Fruit fly (Drosophila melanogaster) whole organism, embryonic: ENCODE measurements around the gene qjt.

Source experiments
- Asciz ChIP-seq: fragments of 200-800 bp; sonication (Bioruptor generic); optimal IDR thresholded peaks from 2 replicates; lab custom pipeline; 2017; ENCODE audit warnings: missing biosample characterization, mild to moderate bottlenecking, missing genetic modification characterization, missing genetic modification reagents
- BEAF-32 ChIP-seq: fragments of 200-800 bp; sonication (Bioruptor generic); optimal IDR thresholded peaks from 3 replicates; lab custom pipeline; 2017; ENCODE audit warnings: missing biosample characterization, missing genetic modification characterization, mild to moderate bottlenecking, moderate library complexity, missing genetic modification reagents
- CG10274 ChIP-seq: fragments of 200-800 bp; sonication (Bioruptor generic); optimal IDR thresholded peaks from 3 replicates; lab custom pipeline; 2017; ENCODE audit warnings: missing biosample characterization, mild to moderate bottlenecking, missing genetic modification characterization
- CG11093 ChIP-seq: fragments of 200-800 bp; sonication (Bioruptor generic); IDR thresholded peaks from 3 replicates; pipeline ENCODE4 v1.3.6; 2022; ENCODE audit warnings: missing biosample characterization, missing genetic modification characterization
- CG11456 ChIP-seq: fragments of 200-800 bp; sonication (Bioruptor generic); IDR thresholded peaks from 3 replicates; pipeline ENCODE4 v1.3.6; 2022; ENCODE audit warnings: missing biosample characterization, missing genetic modification characterization
- CG11560 ChIP-seq: fragments of 200-800 bp; sonication (Bioruptor generic); IDR thresholded peaks from 3 replicates; pipeline ENCODE4 v1.3.6; 2022; ENCODE audit warnings: missing biosample characterization, missing genetic modification characterization
- CG12071 ChIP-seq: fragments of 200-800 bp; sonication (Bioruptor generic); optimal IDR thresholded peaks from 3 replicates; lab custom pipeline; 2018; ENCODE audit warnings: missing biosample characterization, mild to moderate bottlenecking, missing genetic modification characterization
- CG12219 ChIP-seq: fragments of 200-800 bp; sonication (Bioruptor generic); optimal IDR thresholded peaks from 3 replicates; lab custom pipeline; 2018; ENCODE audit warnings: missing biosample characterization, mild to moderate bottlenecking, missing genetic modification characterization
- CG14441 ChIP-seq: fragments of 200-800 bp; sonication (Bioruptor generic); IDR thresholded peaks from 2 replicates; pipeline ENCODE4 v1.3.6; 2022; ENCODE audit warnings: missing biosample characterization, missing genetic modification characterization
- CG14965 ChIP-seq: fragments of 200-800 bp; sonication (Bioruptor generic); optimal IDR thresholded peaks from 2 replicates; lab custom pipeline; 2016; ENCODE audit warnings: missing biosample characterization, missing genetic modification characterization, borderline replicate concordance
- CG2120 ChIP-seq: fragments of 200-800 bp; sonication (Bioruptor generic); optimal IDR thresholded peaks from 3 replicates; lab custom pipeline; 2016; ENCODE audit warnings: missing biosample characterization, missing genetic modification characterization
- CG2678 ChIP-seq: fragments of 200-800 bp; sonication (Bioruptor generic); optimal IDR thresholded peaks from 3 replicates; lab custom pipeline; 2019; ENCODE audit warnings: missing biosample characterization, mild to moderate bottlenecking, missing genetic modification characterization, moderate library complexity
- CG31388 ChIP-seq: fragments of 200-800 bp; sonication (Bioruptor generic); optimal IDR thresholded peaks from 2 replicates; lab custom pipeline; 2016; ENCODE audit warnings: missing biosample characterization, missing genetic modification characterization
- CG32772 ChIP-seq: fragments of 200-800 bp; sonication (Bioruptor generic); IDR thresholded peaks from 2 replicates; pipeline ENCODE4 v1.3.6; 2022; ENCODE audit warnings: missing biosample characterization, missing genetic modification characterization
- CG3838 ChIP-seq: fragments of 200-800 bp; sonication (Bioruptor generic); optimal IDR thresholded peaks from 3 replicates; lab custom pipeline; 2016; ENCODE audit warnings: missing biosample characterization, missing genetic modification characterization
- CG3847 ChIP-seq: fragments of 200-800 bp; sonication (Bioruptor generic); IDR thresholded peaks from 2 replicates; pipeline ENCODE4 v1.3.6; 2022; ENCODE audit warnings: missing biosample characterization, missing genetic modification characterization
- CG9932 ChIP-seq: fragments of 200-800 bp; sonication (Bioruptor generic); IDR thresholded peaks from 2 replicates; pipeline ENCODE4 v1.3.6; 2022; ENCODE audit warnings: missing biosample characterization, missing genetic modification characterization
- Chrac-16 ChIP-seq: fragments of 200-800 bp; sonication (Bioruptor generic); optimal IDR thresholded peaks from 3 replicates; lab custom pipeline; 2016; ENCODE audit warnings: missing biosample characterization, missing genetic modification characterization
- CoRest ChIP-seq: fragments of 200-800 bp; sonication (Bioruptor generic); optimal IDR thresholded peaks from 3 replicates; lab custom pipeline; 2018; ENCODE audit warnings: missing biosample characterization, mild to moderate bottlenecking, missing genetic modification characterization, moderate library complexity
- D ChIP-seq, 2 experiments: fragments of 200-800 bp in 1 of 2; fragments of >200 bp in 1 of 2; sonication (Bioruptor generic) in 1 of 2; optimal IDR thresholded peaks; 2 replicates in 1 of 2; 3 replicates in 1 of 2; lab custom pipeline; 2017; ENCODE audit warnings: mild to moderate bottlenecking in 1 of 2, missing biosample characterization in 1 of 2, missing genetic modification characterization in 1 of 2, missing genetic modification reagents in 1 of 2
- D19A ChIP-seq: fragments of 200-800 bp; optimal IDR thresholded peaks from 3 replicates; lab custom pipeline; 2019; ENCODE audit warnings: missing biosample characterization, mild to moderate bottlenecking, missing genetic modification characterization, moderate library complexity
- Dad ChIP-seq: fragments of 200-800 bp; sonication (Bioruptor generic); optimal IDR thresholded peaks from 3 replicates; lab custom pipeline; 2016; ENCODE audit warnings: missing biosample characterization, missing genetic modification characterization
- Doc3 ChIP-seq: fragments of 200-800 bp; sonication (Bioruptor generic); IDR thresholded peaks from 3 replicates; pipeline ENCODE4 v1.3.6; 2022; ENCODE audit warnings: missing biosample characterization, missing genetic modification characterization; ENCODE audit not compliant: partially characterized antibody
- HLH4C ChIP-seq: fragments of 200-800 bp; sonication (Bioruptor generic); IDR thresholded peaks from 3 replicates; pipeline ENCODE4 v1.3.6; 2022; ENCODE audit warnings: missing biosample characterization, missing genetic modification characterization; ENCODE audit not compliant: partially characterized antibody
- Hr78 ChIP-seq, 2 experiments: fragments of 200-800 bp in 1 of 2; fragments of >200 bp in 1 of 2; sonication (Bioruptor generic) in 1 of 2; optimal IDR thresholded peaks; 2 replicates each; lab custom pipeline; 2017 to 2019; ENCODE audit warnings: missing biosample characterization in 2 of 2, missing genetic modification characterization in 2 of 2, mild to moderate bottlenecking in 1 of 2, moderate library complexity in 1 of 2
- Mrtf ChIP-seq: fragments of 200-800 bp; sonication (Bioruptor generic); IDR thresholded peaks from 3 replicates; pipeline ENCODE4 v1.3.6; 2022; ENCODE audit warnings: missing biosample characterization, missing genetic modification characterization
- PHDP ChIP-seq: fragments of 200-800 bp; sonication (Bioruptor generic); optimal IDR thresholded peaks from 3 replicates; lab custom pipeline; 2018; ENCODE audit warnings: missing biosample characterization, mild to moderate bottlenecking, missing genetic modification characterization, moderate library complexity
- Ptx1 ChIP-seq: fragments of 200-800 bp; sonication (Bioruptor generic); IDR thresholded peaks from 2 replicates; pipeline ENCODE4 v1.3.6; 2022; ENCODE audit warnings: missing biosample characterization, missing genetic modification characterization
- Ravus ChIP-seq: fragments of 200-800 bp; sonication (Bioruptor generic); IDR thresholded peaks from 2 replicates; pipeline ENCODE4 v1.3.6; 2022; ENCODE audit warnings: missing biosample characterization, missing genetic modification characterization
- Stat92E ChIP-seq, 3 experiments: fragments of >200 bp in 2 of 3; fragments of 200-800 bp in 1 of 3; sonication (Bioruptor generic) in 1 of 3; optimal IDR thresholded peaks; 2 replicates each; lab custom pipeline; 2017 to 2019; ENCODE audit warnings: missing biosample characterization in 3 of 3, missing genetic modification characterization in 3 of 3, mild to moderate bottlenecking in 1 of 3, moderate library complexity in 1 of 3
- Xrp1 ChIP-seq: fragments of 200-800 bp; sonication (Bioruptor generic); IDR thresholded peaks from 2 replicates; pipeline ENCODE4 v1.3.6; 2022; ENCODE audit warnings: missing biosample characterization, missing genetic modification characterization
- aop ChIP-seq: fragments of 200-800 bp; sonication (Bioruptor generic); IDR thresholded peaks from 2 replicates; pipeline ENCODE4 v1.3.6; 2022; ENCODE audit warnings: missing biosample characterization, missing genetic modification characterization
- br ChIP-seq: fragments of >200 bp; optimal IDR thresholded peaks from 2 replicates; lab custom pipeline; 2017
- cas ChIP-seq: fragments of 200-800 bp; sonication (Bioruptor generic); IDR thresholded peaks from 2 replicates; pipeline ENCODE4 v1.3.6; 2022; ENCODE audit warnings: missing biosample characterization, missing genetic modification characterization
- chif ChIP-seq, 2 experiments: fragments of 200-800 bp; sonication (Bioruptor generic); optimal IDR thresholded peaks; 3 replicates each; lab custom pipeline; 2016; ENCODE audit warnings: missing biosample characterization in 2 of 2, missing genetic modification characterization in 2 of 2
- dmrt99B ChIP-seq: fragments of 200-800 bp; sonication (Bioruptor generic); optimal IDR thresholded peaks from 2 replicates; lab custom pipeline; 2018; ENCODE audit warnings: missing biosample characterization, mild to moderate bottlenecking, missing genetic modification characterization, moderate library complexity
- ems ChIP-seq: fragments of 200-800 bp; sonication (Bioruptor generic); optimal IDR thresholded peaks from 3 replicates; lab custom pipeline; 2016; ENCODE audit warnings: missing biosample characterization, missing genetic modification characterization
- exex ChIP-seq: fragments of 200-800 bp; sonication (Bioruptor generic); optimal IDR thresholded peaks from 4 replicates; lab custom pipeline; 2018; ENCODE audit warnings: missing biosample characterization, mild to moderate bottlenecking, missing genetic modification characterization, moderate library complexity
- fu2 ChIP-seq: fragments of 200-800 bp; sonication (Bioruptor generic); optimal IDR thresholded peaks from 2 replicates; lab custom pipeline; 2016; ENCODE audit warnings: missing biosample characterization, missing genetic modification characterization
- grn ChIP-seq: fragments of 200-800 bp; sonication (Bioruptor generic); optimal IDR thresholded peaks from 3 replicates; lab custom pipeline; 2017; ENCODE audit warnings: missing biosample characterization, missing genetic modification characterization
- jigr1 ChIP-seq: fragments of 200-800 bp; sonication (Bioruptor generic); IDR thresholded peaks from 3 replicates; pipeline ENCODE4 v1.3.6; 2022; ENCODE audit warnings: missing biosample characterization, missing genetic modification characterization
- lab ChIP-seq: fragments of 200-800 bp; sonication (Bioruptor generic); optimal IDR thresholded peaks from 3 replicates; lab custom pipeline; 2017; ENCODE audit warnings: missing biosample characterization, missing genetic modification characterization, mild to moderate bottlenecking, moderate library complexity, missing genetic modification reagents
- onecut ChIP-seq: fragments of 200-800 bp; sonication (Bioruptor generic); IDR thresholded peaks from 2 replicates; pipeline ENCODE4 v1.3.6; 2022; ENCODE audit warnings: missing biosample characterization, missing genetic modification characterization
- pum ChIP-seq: fragments of 200-800 bp; sonication (Bioruptor generic); optimal IDR thresholded peaks from 2 replicates; lab custom pipeline; 2016; ENCODE audit warnings: missing biosample characterization, missing genetic modification characterization
- ro ChIP-seq: fragments of 200-800 bp; sonication (Bioruptor generic); IDR thresholded peaks from 2 replicates; pipeline ENCODE4 v1.3.6; 2022; ENCODE audit warnings: missing biosample characterization, missing genetic modification characterization
- slou ChIP-seq: fragments of 200-800 bp; sonication (Bioruptor generic); optimal IDR thresholded peaks from 3 replicates; lab custom pipeline; 2016; ENCODE audit warnings: missing biosample characterization, missing genetic modification characterization
- so ChIP-seq: fragments of 200-800 bp; sonication (Bioruptor generic); IDR thresholded peaks from 3 replicates; pipeline ENCODE4 v1.3.6; 2022; ENCODE audit warnings: missing biosample characterization, missing genetic modification characterization
- ssp ChIP-seq: fragments of 200-800 bp; sonication (Bioruptor generic); IDR thresholded peaks from 2 replicates; pipeline ENCODE4 v1.3.6; 2022; ENCODE audit warnings: missing biosample characterization, missing genetic modification characterization
- sug ChIP-seq: fragments of 200-800 bp; optimal IDR thresholded peaks from 2 replicates; lab custom pipeline; 2019; ENCODE audit warnings: missing biosample characterization, mild to moderate bottlenecking, missing genetic modification characterization, moderate library complexity
- toy ChIP-seq: fragments of 200-800 bp; sonication (Bioruptor generic); IDR thresholded peaks from 2 replicates; pipeline ENCODE4 v1.3.6; 2022; ENCODE audit warnings: missing biosample characterization, missing genetic modification characterization
- trem ChIP-seq: fragments of 200-800 bp; optimal IDR thresholded peaks from 3 replicates; lab custom pipeline; 2019; ENCODE audit warnings: missing biosample characterization, mild to moderate bottlenecking, missing genetic modification characterization, moderate library complexity

Gene qjt

dm6 chr3L:17430957-17431585 lies 47.8 kb upstream of the qjt start (continued):
- TF ChIP-seq CG2120 (GFP tag; lab: Kevin White, UChicago) (peak; percentile 27), aop (no peak), ro (GFP tag; lab: Robert Waterston, UW) (no peak), CG9932 (GFP tag; lab: Robert Waterston, UW) (peak; percentile 15; the same call in 1 of the 2 replicates), Ptx1 (GFP tag; lab: Robert Waterston, UW) (no peak), toy (GFP tag; lab: Robert Waterston, UW) (no peak), fu2 (GFP tag; lab: Kevin White, UChicago) (no peak), slou (GFP tag; lab: Kevin White, UChicago) (no peak), grn (GFP tag; lab: Kevin White, UChicago) (peak; percentile 51), trem (tag; lab: Kevin White, UChicago) (no peak), Asciz (GFP tag; lab: Kevin White, UChicago) (peak; percentile 30), CG3838 (GFP tag; lab: Kevin White, UChicago) (no peak), cas (GFP tag; lab: Robert Waterston, UW) (no peak), CG31388 (no peak), Stat92E (GFP tag; optimal IDR thresholded peaks at IDR 0.05; lab: Kevin White, UChicago) (no peak), Dad (GFP tag; lab: Kevin White, UChicago) (no peak), CG14965 (GFP tag; lab: Kevin White, UChicago) (no peak), Chrac-16 (GFP tag; lab: Kevin White, UChicago) (no peak), CG11560 (tag; lab: Robert Waterston, UW) (no peak), ems (no peak), pum (GFP tag; lab: Kevin White, UChicago) (no peak), sug (tag; lab: Kevin White, UChicago) (peak; percentile 60), dmrt99B (tag; lab: Kevin White, UChicago) (peak; percentile 13), ssp (GFP tag; lab: Robert Waterston, UW) (no peak), Doc3 (GFP tag; lab: Robert Waterston, UW) (no peak), CG12219 (GFP tag; lab: Kevin White, UChicago) (no peak), CG10274 (GFP tag; lab: Kevin White, UChicago) (no peak), jigr1 (GFP tag; lab: Robert Waterston, UW) (no peak), D19A (tag; lab: Kevin White, UChicago) (peak; percentile 65), Xrp1 (GFP tag; lab: Robert Waterston, UW) (no peak), HLH4C (GFP tag; lab: Robert Waterston, UW) (no peak), lab (GFP tag; lab: Kevin White, UChicago) (peak; percentile 40), onecut (GFP tag; lab: Robert Waterston, UW) (no peak), BEAF-32 (GFP tag; lab: Kevin White, UChicago) (no peak), br (lab: Kevin White, UChicago) (no peak), CoRest (tag; lab: Kevin White, UChicago) (no peak), so (no peak), Hr78 (GFP tag; optimal IDR thresholded peaks at IDR 0.05; lab: Kevin White, UChicago) (no peak), Ravus (GFP tag; lab: Robert Waterston, UW) (no peak), CG32772 (GFP tag; lab: Robert Waterston, UW) (no peak), D (optimal IDR thresholded peaks at IDR 0.05; lab: Kevin White, UChicago) (no peak), D (GFP tag; optimal IDR thresholded peaks at IDR 0.05; lab: Kevin White, UChicago) (no peak), Mrtf (GFP tag; lab: Robert Waterston, UW) (no peak), CG14441 (GFP tag; lab: Robert Waterston, UW) (peak; percentile 51; the same call in 1 of the 2 replicates), exex (peak; percentile 90), CG12071 (GFP tag; lab: Kevin White, UChicago) (no peak), chif (GFP tag; optimal IDR thresholded peaks at IDR 0.05; lab: Kevin White, UChicago) (no peak), CG3847 (GFP tag; lab: Robert Waterston, UW) (no peak), PHDP (tag; lab: Kevin White, UChicago) (peak; percentile 34), CG11093 (GFP tag; lab: Robert Waterston, UW) (no peak), CG2678 (tag; lab: Kevin White, UChicago) (peak; percentile 15), CG11456 (GFP tag; lab: Robert Waterston, UW) (no peak)
